Fruit fly (Drosophila melanogaster) whole organism, embryonic: ENCODE data around the gene mad2.

ENCODE experiments used
- CG10565 ChIP-seq: fragments of 200-800 bp; sonication (Bioruptor generic); optimal IDR thresholded peaks from 3 replicates; lab custom pipeline; 2016; ENCODE audit warnings: missing biosample characterization, mild to moderate bottlenecking, missing genetic modification characterization
- CG12659 ChIP-seq: fragments of 200-800 bp; sonication (Bioruptor generic); optimal IDR thresholded peaks from 3 replicates; lab custom pipeline; 2017; ENCODE audit warnings: mild to moderate bottlenecking, missing biosample characterization, missing genetic modification reagents, missing genetic modification characterization
- CG12744 ChIP-seq: fragments of 200-800 bp; sonication (Bioruptor generic); optimal IDR thresholded peaks from 2 replicates; lab custom pipeline; 2016; ENCODE audit warnings: missing biosample characterization, missing genetic modification characterization
- CG13775 ChIP-seq: fragments of 200-800 bp; sonication (Bioruptor generic); optimal IDR thresholded peaks from 3 replicates; lab custom pipeline; 2017; ENCODE audit warnings: missing biosample characterization, mild to moderate bottlenecking, missing genetic modification characterization
- CG1529 ChIP-seq: fragments of 200-800 bp; sonication (Bioruptor generic); optimal IDR thresholded peaks from 3 replicates; lab custom pipeline; 2018; ENCODE audit warnings: missing biosample characterization, missing genetic modification characterization
- CG1602 ChIP-seq: fragments of 200-800 bp; sonication (Bioruptor generic); optimal IDR thresholded peaks from 3 replicates; lab custom pipeline; 2016; ENCODE audit warnings: missing biosample characterization, missing genetic modification characterization
- CG18262 ChIP-seq: fragments of 200-800 bp; optimal IDR thresholded peaks from 3 replicates; lab custom pipeline; 2019; ENCODE audit warnings: missing biosample characterization, mild to moderate bottlenecking, missing genetic modification characterization, moderate library complexity
- CG2678 ChIP-seq: fragments of 200-800 bp; sonication (Bioruptor generic); optimal IDR thresholded peaks from 3 replicates; lab custom pipeline; 2019; ENCODE audit warnings: missing biosample characterization, mild to moderate bottlenecking, missing genetic modification characterization, moderate library complexity
- CG2875 ChIP-seq: fragments of 200-800 bp; sonication (Bioruptor generic); optimal IDR thresholded peaks from 2 replicates; lab custom pipeline; 2017; ENCODE audit warnings: missing biosample characterization, mild to moderate bottlenecking, missing genetic modification characterization, missing genetic modification reagents
- CG30403 ChIP-seq: fragments of 200-800 bp; sonication (Bioruptor generic); optimal IDR thresholded peaks from 3 replicates; lab custom pipeline; 2016; ENCODE audit warnings: missing biosample characterization, missing genetic modification characterization
- CG30431 ChIP-seq: fragments of 200-800 bp; sonication (Bioruptor generic); optimal IDR thresholded peaks from 2 replicates; lab custom pipeline; 2017; ENCODE audit warnings: missing biosample characterization, missing genetic modification characterization
- CG3163 ChIP-seq: fragments of 200-800 bp; sonication (Bioruptor generic); optimal IDR thresholded peaks from 3 replicates; lab custom pipeline; 2016; ENCODE audit warnings: missing biosample characterization, missing genetic modification characterization
- CG32772 ChIP-seq: fragments of 200-800 bp; sonication (Bioruptor generic); IDR thresholded peaks from 2 replicates; pipeline ENCODE4 v1.3.6; 2022; ENCODE audit warnings: missing biosample characterization, missing genetic modification characterization
- CG3281 ChIP-seq: fragments of 200-800 bp; sonication (Bioruptor generic); optimal IDR thresholded peaks from 3 replicates; lab custom pipeline; 2017; ENCODE audit warnings: missing biosample characterization, mild to moderate bottlenecking, missing genetic modification characterization
- CG4820 ChIP-seq: fragments of 200-800 bp; sonication (Bioruptor generic); optimal IDR thresholded peaks from 3 replicates; lab custom pipeline; 2016; ENCODE audit warnings: missing biosample characterization, missing genetic modification characterization
- CG5245 ChIP-seq: fragments of 200-800 bp; sonication (Bioruptor generic); optimal IDR thresholded peaks from 3 replicates; lab custom pipeline; 2016; ENCODE audit warnings: missing biosample characterization, missing genetic modification characterization
- CG6254 ChIP-seq: fragments of 200-800 bp; sonication (Bioruptor generic); optimal IDR thresholded peaks from 3 replicates; lab custom pipeline; 2017; ENCODE audit warnings: mild to moderate bottlenecking, missing biosample characterization, missing genetic modification reagents, missing genetic modification characterization
- CG7556 ChIP-seq: fragments of 200-800 bp; sonication (Bioruptor generic); optimal IDR thresholded peaks from 2 replicates; lab custom pipeline; 2017; ENCODE audit warnings: missing biosample characterization, mild to moderate bottlenecking, missing genetic modification characterization
- CG7745 ChIP-seq: fragments of 200-800 bp; sonication (Bioruptor generic); optimal IDR thresholded peaks from 2 replicates; lab custom pipeline; 2018; ENCODE audit warnings: missing biosample characterization, mild to moderate bottlenecking, missing genetic modification characterization, moderate library complexity
- CG8359 ChIP-seq: fragments of 200-800 bp; sonication (Bioruptor generic); optimal IDR thresholded peaks from 2 replicates; lab custom pipeline; 2017; ENCODE audit warnings: missing biosample characterization, mild to moderate bottlenecking, missing genetic modification characterization, borderline replicate concordance
- CkIIα-i1 ChIP-seq: fragments of 200-800 bp; sonication (Bioruptor generic); IDR thresholded peaks from 2 replicates; pipeline ENCODE4 v1.3.6; 2022; ENCODE audit warnings: missing biosample characterization, missing genetic modification characterization
- Doc3 ChIP-seq: fragments of 200-800 bp; sonication (Bioruptor generic); IDR thresholded peaks from 3 replicates; pipeline ENCODE4 v1.3.6; 2022; ENCODE audit warnings: missing biosample characterization, missing genetic modification characterization; ENCODE audit not compliant: partially characterized antibody
- Elba2 ChIP-seq: fragments of 200-800 bp; sonication (Bioruptor generic); optimal IDR thresholded peaks from 3 replicates; lab custom pipeline; 2016; ENCODE audit warnings: missing biosample characterization, missing genetic modification characterization
- HLHmδ ChIP-seq: fragments of 200-800 bp; sonication (Bioruptor generic); optimal IDR thresholded peaks from 2 replicates; lab custom pipeline; 2018; ENCODE audit warnings: missing biosample characterization, mild to moderate bottlenecking, missing genetic modification characterization, moderate library complexity
- Lim3 ChIP-seq: fragments of 200-800 bp; sonication (Bioruptor generic); IDR thresholded peaks from 2 replicates; pipeline ENCODE4 v1.3.6; 2022; ENCODE audit warnings: missing biosample characterization, missing genetic modification characterization
- Meics ChIP-seq: fragments of 200-800 bp; sonication (Bioruptor generic); optimal IDR thresholded peaks from 2 replicates; lab custom pipeline; 2017; ENCODE audit warnings: missing biosample characterization, mild to moderate bottlenecking, missing genetic modification characterization
- PHDP ChIP-seq: fragments of 200-800 bp; sonication (Bioruptor generic); optimal IDR thresholded peaks from 3 replicates; lab custom pipeline; 2018; ENCODE audit warnings: missing biosample characterization, mild to moderate bottlenecking, missing genetic modification characterization, moderate library complexity
- Sox100B ChIP-seq: fragments of 200-800 bp; sonication (Bioruptor generic); optimal IDR thresholded peaks from 3 replicates; lab custom pipeline; 2018; ENCODE audit warnings: missing biosample characterization, mild to moderate bottlenecking, missing genetic modification characterization
- Usf ChIP-seq: fragments of 200-800 bp; sonication (Bioruptor generic); optimal IDR thresholded peaks from 2 replicates; lab custom pipeline; 2017; ENCODE audit warnings: missing genotype, missing biosample characterization, missing genetic modification characterization
- YL-1 ChIP-seq: fragments of 200-800 bp; sonication (Bioruptor generic); optimal IDR thresholded peaks from 3 replicates; lab custom pipeline; 2017; ENCODE audit warnings: missing biosample characterization, mild to moderate bottlenecking, missing genetic modification characterization
- amos ChIP-seq: fragments of 200-800 bp; sonication (Bioruptor generic); IDR thresholded peaks from 2 replicates; pipeline ENCODE4 v1.3.6; 2022; ENCODE audit warnings: missing biosample characterization, missing genetic modification characterization; ENCODE audit not compliant: partially characterized antibody
- aop ChIP-seq: fragments of 200-800 bp; sonication (Bioruptor generic); IDR thresholded peaks from 2 replicates; pipeline ENCODE4 v1.3.6; 2022; ENCODE audit warnings: missing biosample characterization, missing genetic modification characterization
- dm ChIP-seq: fragments of 200-800 bp; sonication (Bioruptor generic); optimal IDR thresholded peaks from 3 replicates; lab custom pipeline; 2016; ENCODE audit warnings: missing biosample characterization, missing genetic modification characterization
- dmrt99B ChIP-seq: fragments of 200-800 bp; sonication (Bioruptor generic); optimal IDR thresholded peaks from 2 replicates; lab custom pipeline; 2018; ENCODE audit warnings: missing biosample characterization, mild to moderate bottlenecking, missing genetic modification characterization, moderate library complexity
- exex ChIP-seq: fragments of 200-800 bp; sonication (Bioruptor generic); optimal IDR thresholded peaks from 4 replicates; lab custom pipeline; 2018; ENCODE audit warnings: missing biosample characterization, mild to moderate bottlenecking, missing genetic modification characterization, moderate library complexity
- fru ChIP-seq: fragments of >200 bp; optimal IDR thresholded peaks from 2 replicates; lab custom pipeline; 2017
- gsb-n ChIP-seq: fragments of 200-800 bp; sonication (Bioruptor generic); optimal IDR thresholded peaks from 3 replicates; lab custom pipeline; 2018; ENCODE audit warnings: missing biosample characterization, mild to moderate bottlenecking, missing genetic modification characterization
- inv ChIP-seq: fragments of 200-800 bp; sonication (Bioruptor generic); IDR thresholded peaks from 2 replicates; pipeline ENCODE4 v1.3.6; 2022; ENCODE audit warnings: missing biosample characterization, missing genetic modification characterization; ENCODE audit not compliant: partially characterized antibody
- nerfin-2 ChIP-seq: fragments of 200-800 bp; sonication (Bioruptor generic); IDR thresholded peaks from 2 replicates; pipeline ENCODE4 v1.3.6; 2022; ENCODE audit warnings: missing biosample characterization, missing genetic modification characterization; ENCODE audit not compliant: partially characterized antibody
- org-1 ChIP-seq: fragments of 200-800 bp; sonication (Bioruptor generic); optimal IDR thresholded peaks from 2 replicates; lab custom pipeline; 2017; ENCODE audit warnings: missing biosample characterization, missing genetic modification characterization
- pan ChIP-seq, 4 experiments: fragments of >200 bp in 3 of 4; fragments of 200-800 bp in 1 of 4; sonication (Bioruptor generic) in 1 of 4; optimal IDR thresholded peaks in 3 of 4; IDR thresholded peaks in 1 of 4; 2 replicates each; pipeline versions ENCODE4 v1.3.6 to Lab custom; 2017 to 2022; ENCODE audit warnings: missing biosample characterization in 2 of 4, missing genetic modification characterization in 2 of 4, mixed read lengths in 1 of 4
- phol ChIP-seq: fragments of 200-800 bp; sonication (Bioruptor generic); optimal IDR thresholded peaks from 3 replicates; lab custom pipeline; 2018; ENCODE audit warnings: missing biosample characterization, mild to moderate bottlenecking, missing genetic modification characterization, moderate library complexity
- pum ChIP-seq: fragments of 200-800 bp; sonication (Bioruptor generic); optimal IDR thresholded peaks from 2 replicates; lab custom pipeline; 2016; ENCODE audit warnings: missing biosample characterization, missing genetic modification characterization
- sd ChIP-seq: fragments of 200-800 bp; sonication (Bioruptor generic); optimal IDR thresholded peaks from 3 replicates; lab custom pipeline; 2018; ENCODE audit warnings: missing biosample characterization, mild to moderate bottlenecking, missing genetic modification characterization, moderate library complexity
- sens ChIP-seq: fragments of 200-800 bp; sonication (Bioruptor generic); peaks from one replicate; lab custom pipeline; 2016; ENCODE audit warnings: missing biosample characterization, missing genetic modification characterization
- seq ChIP-seq: fragments of 200-800 bp; sonication (Bioruptor generic); IDR thresholded peaks from 2 replicates; pipeline ENCODE4 v1.3.6; 2022; ENCODE audit warnings: missing biosample characterization, missing genetic modification characterization
- sima ChIP-seq: fragments of 200-800 bp; sonication (Bioruptor generic); optimal IDR thresholded peaks from 2 replicates; lab custom pipeline; 2016; ENCODE audit warnings: missing biosample characterization, missing genetic modification characterization
- sna ChIP-seq: fragments of 200-800 bp; sonication (Bioruptor generic); IDR thresholded peaks from 2 replicates; pipeline ENCODE4 v1.3.6; 2022; ENCODE audit warnings: missing biosample characterization, missing genetic modification characterization; ENCODE audit not compliant: partially characterized antibody
- stc ChIP-seq: fragments of 200-800 bp; sonication (Bioruptor generic); IDR thresholded peaks from 2 replicates; pipeline ENCODE4 v1.3.6; 2022; ENCODE audit warnings: missing biosample characterization, missing genetic modification characterization
- trem ChIP-seq: fragments of 200-800 bp; optimal IDR thresholded peaks from 3 replicates; lab custom pipeline; 2019; ENCODE audit warnings: missing biosample characterization, mild to moderate bottlenecking, missing genetic modification characterization, moderate library complexity
- unpg ChIP-seq: fragments of 200-800 bp; sonication (Bioruptor generic); optimal IDR thresholded peaks from 3 replicates; lab custom pipeline; 2018; ENCODE audit warnings: missing biosample characterization, mild to moderate bottlenecking, missing genetic modification characterization, moderate library complexity

mad2 gene

dm6 chr3L:5828684-5829083 is 15.8 kb upstream of the mad2 start (continued):
- TF ChIP-seq CG2875 = no peak
- TF ChIP-seq sima (GFP tag; lab: Kevin White, UChicago) = no peak
- TF ChIP-seq CG1602 (GFP tag; lab: Kevin White, UChicago) = no peak
- peak; percentile 3 for TF ChIP-seq CG13775 (GFP tag; lab: Kevin White, UChicago)
- TF ChIP-seq pan (optimal IDR thresholded peaks at IDR 0.05; lab: Kevin White, UChicago) = no peak
- no peak for TF ChIP-seq pan (GFP tag; optimal IDR thresholded peaks at IDR 0.05 in 1 of 2, IDR thresholded peaks at IDR 0.05 in 1 of 2)
- peak; percentile 2 for TF ChIP-seq gsb-n (tag; lab: Kevin White, UChicago)
- TF ChIP-seq Usf (GFP tag; lab: Kevin White, UChicago) = no peak
- no peak for TF ChIP-seq CG30431
- TF ChIP-seq unpg (GFP tag; lab: Kevin White, UChicago) = peak; percentile 25
- peak; percentile 48 for TF ChIP-seq CG30403 (GFP tag; lab: Kevin White, UChicago)
- TF ChIP-seq CG7745 (tag; lab: Kevin White, UChicago) = no peak
- TF ChIP-seq CG4820 = no peak
- 0 out of 2 replicates have a peak, but pooled peaks have one; percentile 14 for TF ChIP-seq seq (GFP tag; lab: Robert Waterston, UW)
- TF ChIP-seq CG6254 (GFP tag; lab: Kevin White, UChicago) = peak; percentile 10
- TF ChIP-seq CG3163 = no peak
- TF ChIP-seq Doc3 (GFP tag; lab: Robert Waterston, UW) = no peak
- peak; percentile 53 for TF ChIP-seq phol
- TF ChIP-seq CG8359 (GFP tag; lab: Kevin White, UChicago) = no peak
- TF ChIP-seq CG3281 = no peak
- TF ChIP-seq CG18262 (tag; lab: Kevin White, UChicago) = peak; percentile 57
- no peak for TF ChIP-seq aop (GFP tag; lab: Robert Waterston, UW)
- TF ChIP-seq org-1 (GFP tag; lab: Kevin White, UChicago) = no peak
- no peak for TF ChIP-seq CG10565 (GFP tag; lab: Kevin White, UChicago)
- TF ChIP-seq CG12659 (GFP tag; lab: Kevin White, UChicago) = peak; percentile 9
- no peak for TF ChIP-seq inv (GFP tag; lab: Robert Waterston, UW)
- no peak for TF ChIP-seq dm (GFP tag; lab: Kevin White, UChicago)
- no peak for TF ChIP-seq CG32772 (GFP tag; lab: Robert Waterston, UW)
- TF ChIP-seq HLHmδ (GFP tag; lab: Kevin White, UChicago) = no peak
- no peak for TF ChIP-seq sna (GFP tag; lab: Robert Waterston, UW)
- peak; percentile 31 for TF ChIP-seq PHDP
- peak; percentile 29 for TF ChIP-seq Meics
- TF ChIP-seq pum (GFP tag; lab: Kevin White, UChicago) = no peak
- TF ChIP-seq Lim3 = no peak
- TF ChIP-seq sd (tag; lab: Kevin White, UChicago) = no peak
- TF ChIP-seq sens (GFP tag; lab: Kevin White, UChicago) = peak; percentile 79
- TF ChIP-seq Elba2 (GFP tag; lab: Kevin White, UChicago) = no peak
- no peak for TF ChIP-seq CG12744 (GFP tag; lab: Kevin White, UChicago)
- TF ChIP-seq nerfin-2 (GFP tag; lab: Robert Waterston, UW) = no peak
- no peak for TF ChIP-seq CG5245
- peak; percentile 10 for TF ChIP-seq trem (tag; lab: Kevin White, UChicago)
- no peak for TF ChIP-seq amos (GFP tag; lab: Robert Waterston, UW)
- no peak for TF ChIP-seq stc (GFP tag; lab: Robert Waterston, UW)
- TF ChIP-seq CkIIα-i1 (GFP tag; lab: Robert Waterston, UW) = no peak
- peak; percentile 63 for TF ChIP-seq CG2678 (tag; lab: Kevin White, UChicago)
- peak; percentile 50 for TF ChIP-seq CG7556 (GFP tag; lab: Kevin White, UChicago)
- TF ChIP-seq dmrt99B (tag; lab: Kevin White, UChicago) = peak; percentile 57
- no peak for TF ChIP-seq fru (lab: Kevin White, UChicago)
- no peak for TF ChIP-seq YL-1 (GFP tag; lab: Kevin White, UChicago)
- TF ChIP-seq exex = no peak
- peak; percentile 19 for TF ChIP-seq CG1529 (GFP tag; lab: Kevin White, UChicago)
- peak; percentile 36 for TF ChIP-seq Sox100B (GFP tag; lab: Kevin White, UChicago)
